Fruit fly (Drosophila melanogaster): Measurements from ENCODE around the gene kon.

Gene kon

DNA sequence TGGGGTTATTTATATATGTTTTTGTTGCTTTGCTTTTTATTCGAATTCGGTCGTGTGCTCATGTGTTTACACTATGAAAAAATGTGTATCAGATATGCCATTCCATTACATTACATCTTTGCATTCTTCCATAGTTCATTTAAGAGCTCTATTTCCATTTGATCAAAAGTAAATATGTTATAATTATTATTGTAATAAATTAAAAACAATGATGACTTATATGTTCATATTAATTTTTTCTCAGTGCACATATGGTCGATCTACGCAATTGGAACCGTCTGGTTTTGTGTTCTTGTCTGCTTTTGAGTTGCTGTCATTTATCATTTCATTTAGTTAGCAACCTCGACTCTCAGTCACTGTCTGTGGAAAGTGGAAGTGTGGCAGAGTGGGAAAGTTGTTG lies 26.3 kb downstream of the kon start (continued):
- TF ChIP-seq CG13624 (GFP tag; optimal IDR thresholded peaks at IDR 0.05) (no peak), hb (GFP tag; IDR thresholded peaks at IDR 0.05; ENCODE audit: partially characterized antibody) (no peak), E2f2 (GFP tag; IDR thresholded peaks at IDR 0.05) (peak; percentile 66; the same call in 1 of the 2 replicates), CG4707 (GFP tag; optimal IDR thresholded peaks at IDR 0.05) (peak; percentile 86), CG31224 (GFP tag; IDR thresholded peaks at IDR 0.05) (peak; percentile 82), zfh1 (GFP tag; IDR thresholded peaks at IDR 0.05) (peak; percentile 92), Rfx (GFP tag; IDR thresholded peaks at IDR 0.05) (no peak), ro (GFP tag; IDR thresholded peaks at IDR 0.05) (peak; percentile 74), CG8359 (GFP tag; optimal IDR thresholded peaks at IDR 0.05; ENCODE audit: borderline replicate concordance) (peak; percentile 67), Dref (GFP tag; IDR thresholded peaks at IDR 0.05) (no peak), bsh (GFP tag; optimal IDR thresholded peaks at IDR 0.05) (peak; percentile 8 to 97), tap (tag; optimal IDR thresholded peaks at IDR 0.05) (peak; percentile 91), Camta (GFP tag; optimal IDR thresholded peaks at IDR 0.05) (peak; percentile 59), CG4404 (GFP tag; IDR thresholded peaks at IDR 0.05) (peak; percentile 84), Neu2 (GFP tag; optimal IDR thresholded peaks at IDR 0.05; ENCODE audit: borderline replicate concordance) (no peak), Bdp1 (GFP tag; optimal IDR thresholded peaks at IDR 0.05) (no peak), ind (GFP tag; optimal IDR thresholded peaks at IDR 0.05) (peak; percentile 85), CG2120 (GFP tag; optimal IDR thresholded peaks at IDR 0.05) (peak; percentile 15), CG6791 (GFP tag; IDR thresholded peaks at IDR 0.05; ENCODE audit: partially characterized antibody) (no peak), CG6765 (GFP tag; optimal IDR thresholded peaks at IDR 0.05) (peak; percentile 27), dmrt11E (tag; optimal IDR thresholded peaks at IDR 0.05) (peak; percentile 96), Gug (GFP tag; IDR thresholded peaks at IDR 0.05) (peak; percentile 80), CG9797 (GFP tag; optimal IDR thresholded peaks at IDR 0.05) (peak; percentile 7), CG4820 (GFP tag; optimal IDR thresholded peaks at IDR 0.05) (peak; percentile 86), NC2α (GFP tag; optimal IDR thresholded peaks at IDR 0.05) (no peak), CG14860 (GFP tag; IDR thresholded peaks at IDR 0.05; ENCODE audit: partially characterized antibody) (no peak), Nf-YA (GFP tag; IDR thresholded peaks at IDR 0.05) (no peak; the same call in 1 of the 2 replicates), Ada2b (GFP tag; IDR thresholded peaks at IDR 0.05) (peak; percentile 92), Oaz (GFP tag; IDR thresholded peaks at IDR 0.05) (no peak; the same call in 1 of the 2 replicates), fd102C (GFP tag; optimal IDR thresholded peaks at IDR 0.05) (peak; percentile 9), Ssrp (tag; optimal IDR thresholded peaks at IDR 0.05) (peak; percentile 92), CG14050 (GFP tag; IDR thresholded peaks at IDR 0.05) (peak; percentile 68), CG8765 (GFP tag; IDR thresholded peaks at IDR 0.05) (peak; percentile 80), CHES-1-like (GFP tag; optimal IDR thresholded peaks at IDR 0.05) (no peak), nerfin-1 (tag; optimal IDR thresholded peaks at IDR 0.05) (peak; percentile 88), sima (GFP tag; optimal IDR thresholded peaks at IDR 0.05) (no peak), chn (GFP tag; optimal IDR thresholded peaks at IDR 0.05) (peak; percentile 66), Doc2 (GFP tag; IDR thresholded peaks at IDR 0.05) (no peak), jigr1 (GFP tag; IDR thresholded peaks at IDR 0.05) (no peak; the same call in 2 of the 3 replicates), caup (GFP tag; optimal IDR thresholded peaks at IDR 0.05; ENCODE audit: severe bottlenecking) (peak; percentile 83), Deaf1 (tag; optimal IDR thresholded peaks at IDR 0.05) (no peak), prd (optimal IDR thresholded peaks at IDR 0.05) (no peak), prd (GFP tag; IDR thresholded peaks at IDR 0.05) (peak; percentile 96), Hmr (GFP tag; optimal IDR thresholded peaks at IDR 0.05) (peak; percentile 76), CG11247 (GFP tag; IDR thresholded peaks at IDR 0.05) (peak; percentile 87), Bgb (GFP tag; IDR thresholded peaks at IDR 0.05; ENCODE audit: partially characterized antibody) (no peak), CG10321 (GFP tag; IDR thresholded peaks at IDR 0.05) (no peak), CG12744 (GFP tag; optimal IDR thresholded peaks at IDR 0.05) (no peak), Side (GFP tag; optimal IDR thresholded peaks at IDR 0.05) (peak; percentile 19), ci (GFP tag; IDR thresholded peaks at IDR 0.05) (peak; percentile 96), peb (GFP tag; IDR thresholded peaks at IDR 0.05) (peak; percentile 86), Awh (GFP tag; IDR thresholded peaks at IDR 0.05) (peak; percentile 92)
